Fruit fly (Drosophila melanogaster) whole organism, embryonic: ENCODE data around the gene CG6574.

Source experiments
- CG10654 ChIP-seq: fragments of 200-800 bp; sonication (Bioruptor generic); optimal IDR thresholded peaks from 2 replicates; lab custom pipeline; 2016; ENCODE audit warnings: missing biosample characterization, missing genetic modification characterization
- CG14860 ChIP-seq: fragments of 200-800 bp; sonication (Bioruptor generic); IDR thresholded peaks from 3 replicates; pipeline ENCODE4 v1.3.6; 2022; ENCODE audit warnings: missing biosample characterization, missing genetic modification characterization; ENCODE audit not compliant: partially characterized antibody
- Lpt ChIP-seq: fragments of >200 bp; optimal IDR thresholded peaks from 2 replicates; lab custom pipeline; 2018; ENCODE audit warnings: missing biosample characterization, missing genetic modification characterization
- Usf ChIP-seq: fragments of 200-800 bp; sonication (Bioruptor generic); optimal IDR thresholded peaks from 2 replicates; lab custom pipeline; 2017; ENCODE audit warnings: missing genotype, missing biosample characterization, missing genetic modification characterization
- ato ChIP-seq: fragments of 200-800 bp; sonication (Bioruptor generic); IDR thresholded peaks from 2 replicates; pipeline ENCODE4 v1.3.6; 2022; ENCODE audit warnings: missing biosample characterization, missing genetic modification characterization; ENCODE audit not compliant: partially characterized antibody
- hth ChIP-seq: fragments of >200 bp; optimal IDR thresholded peaks from 2 replicates; lab custom pipeline; 2017; ENCODE audit warnings: inconsistent platforms
- mirr ChIP-seq: fragments of 200-800 bp; sonication (Bioruptor generic); optimal IDR thresholded peaks from 3 replicates; lab custom pipeline; 2018; ENCODE audit warnings: missing biosample characterization, mild to moderate bottlenecking, missing genetic modification characterization
- pb ChIP-seq: fragments of 200-800 bp; sonication (Bioruptor generic); optimal IDR thresholded peaks from 3 replicates; lab custom pipeline; 2016; ENCODE audit warnings: missing biosample characterization, missing genetic modification characterization
- so ChIP-seq: fragments of 200-800 bp; sonication (Bioruptor generic); IDR thresholded peaks from 3 replicates; pipeline ENCODE4 v1.3.6; 2022; ENCODE audit warnings: missing biosample characterization, missing genetic modification characterization

- TF ChIP-seq so = no peak
- no peak for TF ChIP-seq mirr (GFP tag; lab: Kevin White, UChicago)
- TF ChIP-seq hth (lab: Kevin White, UChicago) = no peak
- TF ChIP-seq CG14860 (GFP tag; lab: Robert Waterston, UW) = no peak
- no peak for TF ChIP-seq pb (GFP tag; lab: Kevin White, UChicago)
- no peak for TF ChIP-seq ato (GFP tag; lab: Robert Waterston, UW)
- TF ChIP-seq CG10654 (GFP tag; lab: Kevin White, UChicago) = no peak
- TF ChIP-seq Lpt (GFP tag; lab: Kevin White, UChicago) = no peak
- no peak for TF ChIP-seq Usf (GFP tag; lab: Kevin White, UChicago)
Measured at dm6 chr3R:10856618-10857017, 6.2 kb downstream of the CG6574 start, which contains the start of gene CG4570.
